Worm (Caenorhabditis elegans) whole organism, young adult: ENCODE results near the gene K08E5.5.
A peak's percentile ranks its signal among the peaks of the same experiment; 100 is the strongest.

Experiments used
- B0019.2 ChIP-seq: fragments of 200-800 bp; sonication (Bioruptor generic); conservative IDR thresholded peaks from 2 replicates; pipeline ENCODE4 v1.3.6; 2022; ENCODE audit warnings: missing genetic modification reagents, missing genetic modification characterization, missing compliant biosample characterization
- B0035.1 ChIP-seq: sonication (generic microtip); optimal IDR thresholded peaks from 2 replicates; lab custom pipeline; 2016; ENCODE audit warnings: missing genetic modification characterization, mild to moderate bottlenecking, missing compliant biosample characterization, missing genotype, missing genetic modification reagents
- C06A6.2 ChIP-seq: fragments of 200-800 bp; sonication (Bioruptor generic); conservative IDR thresholded peaks from 2 replicates; pipeline ENCODE4 v1.3.6; 2022; ENCODE audit warnings: missing genetic modification characterization, missing compliant biosample characterization
- F49E8.2 ChIP-seq: sonication (generic microtip); optimal IDR thresholded peaks from 3 replicates; lab custom pipeline; 2017; ENCODE audit warnings: missing genetic modification characterization, mild to moderate bottlenecking, missing compliant biosample characterization, antibody characterized with exemption, moderate library complexity; ENCODE audit not compliant: insufficient read depth
- F55B11.4 ChIP-seq: sonication (generic microtip); optimal IDR thresholded peaks from 2 replicates; lab custom pipeline; 2016; ENCODE audit warnings: missing compliant biosample characterization, missing genetic modification characterization, borderline replicate concordance; ENCODE audit not compliant: insufficient read depth
- F57C9.4 ChIP-seq: sonication (generic microtip); optimal IDR thresholded peaks from 2 replicates; lab custom pipeline; 2017; ENCODE audit warnings: mild to moderate bottlenecking, missing genetic modification characterization, missing compliant biosample characterization
- K11D2.4 ChIP-seq: fragments of 200-800 bp; sonication (Bioruptor generic); IDR thresholded peaks from 2 replicates; pipeline ENCODE4 v1.3.6; 2022; ENCODE audit warnings: missing genetic modification reagents, missing genetic modification characterization, missing compliant biosample characterization
- T07F8.4 ChIP-seq: sonication (generic microtip); optimal IDR thresholded peaks from 2 replicates; lab custom pipeline; 2016; ENCODE audit warnings: mild to moderate bottlenecking, missing genetic modification characterization, moderate library complexity, missing compliant biosample characterization
- Y67H2A.10 ChIP-seq: fragments of 200-800 bp; sonication (Bioruptor generic); conservative IDR thresholded peaks from 2 replicates; pipeline ENCODE4 v1.3.6; 2022; ENCODE audit warnings: missing genetic modification reagents, missing genetic modification characterization, missing compliant biosample characterization
- Y79H2A.3 ChIP-seq: fragments of 200-800 bp; sonication (Bioruptor generic); conservative IDR thresholded peaks from 2 replicates; pipeline ENCODE4 v1.3.6; 2022; ENCODE audit warnings: missing genetic modification reagents, missing genetic modification characterization, missing compliant biosample characterization
- akir-1 ChIP-seq: fragments of 200-800 bp; sonication (Bioruptor generic); optimal IDR thresholded peaks from 2 replicates; lab custom pipeline; 2018; ENCODE audit warnings: mild to moderate bottlenecking, missing genetic modification characterization, moderate library complexity, missing compliant biosample characterization
- athp-1 ChIP-seq: sonication (generic microtip); optimal IDR thresholded peaks from 2 replicates; lab custom pipeline; 2017; ENCODE audit warnings: mild to moderate bottlenecking, missing genetic modification characterization, missing compliant biosample characterization
- attf-5 ChIP-seq: fragments of 200-800 bp; sonication (Bioruptor generic); optimal IDR thresholded peaks from 2 replicates; lab custom pipeline; 2018; ENCODE audit warnings: mild to moderate bottlenecking, missing genetic modification characterization, missing compliant biosample characterization
- cebp-1 ChIP-seq, 2 experiments: fragments of 200-800 bp in 1 of 2; sonication (Bioruptor generic) in 1 of 2; sonication (generic microtip) in 1 of 2; IDR thresholded peaks in 1 of 2; optimal IDR thresholded peaks in 1 of 2; 2 replicates each; pipeline versions ENCODE4 v1.3.6 to Lab custom; 2017 to 2022; ENCODE audit warnings: missing compliant biosample characterization in 2 of 2, missing genetic modification characterization in 2 of 2, mild to moderate bottlenecking in 1 of 2, missing genetic modification reagents in 1 of 2, moderate library complexity in 1 of 2
- dpff-1 ChIP-seq: sonication (generic microtip); optimal IDR thresholded peaks from 2 replicates; lab custom pipeline; 2017; ENCODE audit warnings: mild to moderate bottlenecking, missing genetic modification characterization, missing compliant biosample characterization
- egl-18 ChIP-seq: fragments of 200-800 bp; sonication (Bioruptor generic); IDR thresholded peaks from 2 replicates; pipeline ENCODE4 v1.3.6; 2022; ENCODE audit warnings: missing genetic modification reagents, missing genetic modification characterization, missing compliant biosample characterization
- egl-44 ChIP-seq: fragments of 200-800 bp; sonication (Bioruptor generic); IDR thresholded peaks from 2 replicates; pipeline ENCODE4 v1.3.6; 2022; ENCODE audit warnings: missing genetic modification reagents, missing genetic modification characterization, missing compliant biosample characterization
- fkh-3 ChIP-seq: sonication (generic microtip); optimal IDR thresholded peaks from 2 replicates; lab custom pipeline; 2016; ENCODE audit warnings: mild to moderate bottlenecking, missing genetic modification characterization, missing compliant biosample characterization
- him-1 ChIP-seq: sonication (generic microtip); optimal IDR thresholded peaks from 2 replicates; lab custom pipeline; 2016; ENCODE audit warnings: missing genotype, missing genetic modification reagents, missing genetic modification characterization, missing compliant biosample characterization
- hlh-12 ChIP-seq: sonication (generic microtip); optimal IDR thresholded peaks from 2 replicates; lab custom pipeline; 2016; ENCODE audit warnings: missing genetic modification characterization, missing compliant biosample characterization
- hmg-1.2 ChIP-seq: fragments of 200-800 bp; sonication (Bioruptor generic); IDR thresholded peaks from 2 replicates; pipeline ENCODE4 v1.3.6; 2022; ENCODE audit warnings: missing genetic modification reagents, missing genetic modification characterization, missing compliant biosample characterization
- hmg-20 ChIP-seq: fragments of 200-800 bp; sonication (Bioruptor generic); IDR thresholded peaks from 2 replicates; pipeline ENCODE4 v1.3.6; 2022; ENCODE audit warnings: missing genetic modification reagents, missing genetic modification characterization, missing compliant biosample characterization
- hrde-1 ChIP-seq: sonication (generic microtip); optimal IDR thresholded peaks from 2 replicates; lab custom pipeline; 2016; ENCODE audit warnings: missing genetic modification characterization, mild to moderate bottlenecking, missing compliant biosample characterization, moderate library complexity, missing genotype, missing genetic modification reagents, borderline replicate concordance
- hsf-1 ChIP-seq: fragments of 200-800 bp; sonication (Bioruptor generic); IDR thresholded peaks from 2 replicates; pipeline ENCODE4 v1.3.6; 2022; ENCODE audit warnings: missing genetic modification reagents, missing genetic modification characterization, missing compliant biosample characterization
- let-607 ChIP-seq, 2 experiments: fragments of 200-800 bp in 1 of 2; sonication (Bioruptor generic) in 1 of 2; sonication (generic microtip) in 1 of 2; optimal IDR thresholded peaks; 2 replicates each; lab custom pipeline; 2016 to 2018; ENCODE audit warnings: mild to moderate bottlenecking in 2 of 2, missing compliant biosample characterization in 2 of 2, missing genetic modification characterization in 2 of 2, moderate library complexity in 2 of 2, missing genotype in 1 of 2
- lin-26 ChIP-seq: fragments of 200-800 bp; sonication (Bioruptor generic); IDR thresholded peaks from 2 replicates; pipeline ENCODE4 v1.3.6; 2022; ENCODE audit warnings: missing genetic modification reagents, missing genetic modification characterization, missing compliant biosample characterization
- lin-40 ChIP-seq: sonication (generic microtip); optimal IDR thresholded peaks from 2 replicates; lab custom pipeline; 2016; ENCODE audit warnings: missing genetic modification characterization, mild to moderate bottlenecking, missing compliant biosample characterization, missing genotype, missing genetic modification reagents
- lsl-1 ChIP-seq: fragments of 200-800 bp; sonication (Bioruptor generic); optimal IDR thresholded peaks from 2 replicates; lab custom pipeline; 2018; ENCODE audit warnings: mild to moderate bottlenecking, missing genetic modification characterization, moderate library complexity, missing compliant biosample characterization
- madf-10 ChIP-seq: sonication (generic microtip); optimal IDR thresholded peaks from 2 replicates; lab custom pipeline; 2016; ENCODE audit warnings: mild to moderate bottlenecking, missing genetic modification characterization, missing compliant biosample characterization
- madf-8 ChIP-seq: fragments of 200-800 bp; sonication (Bioruptor generic); conservative IDR thresholded peaks from 2 replicates; pipeline ENCODE4 v1.3.6; 2022; ENCODE audit warnings: missing genetic modification reagents, missing genetic modification characterization, missing compliant biosample characterization
- mes-4 ChIP-seq: sonication (generic microtip); optimal IDR thresholded peaks from 2 replicates; lab custom pipeline; 2016; ENCODE audit warnings: missing genotype, missing genetic modification characterization, missing compliant biosample characterization
- nhr-80 ChIP-seq: sonication (generic microtip); optimal IDR thresholded peaks from 2 replicates; lab custom pipeline; 2016; ENCODE audit warnings: missing genetic modification characterization, missing compliant biosample characterization
- nhr-90 ChIP-seq: sonication (generic microtip); optimal IDR thresholded peaks from 2 replicates; lab custom pipeline; 2016; ENCODE audit warnings: missing genotype, mild to moderate bottlenecking, missing genetic modification characterization, missing compliant biosample characterization
- pbrm-1 ChIP-seq: fragments of 200-800 bp; sonication (Bioruptor generic); IDR thresholded peaks from 2 replicates; pipeline ENCODE4 v1.3.6; 2022; ENCODE audit warnings: missing genetic modification reagents, missing genetic modification characterization, missing compliant biosample characterization
- pha-4 ChIP-seq: fragments of 150-350 bp; sonication (generic microtip); optimal IDR thresholded peaks from 2 replicates; lab custom pipeline; 2014; ENCODE audit warnings: missing biosample characterization, missing genetic modification reagents, missing genetic modification characterization
- sdz-38 ChIP-seq: sonication (generic microtip); optimal IDR thresholded peaks from 2 replicates; lab custom pipeline; 2016; ENCODE audit warnings: missing genotype, missing genetic modification characterization, missing compliant biosample characterization
- snpc-1.3 ChIP-seq: sonication (generic microtip); optimal IDR thresholded peaks from 2 replicates; lab custom pipeline; 2017; ENCODE audit warnings: missing genetic modification characterization, mild to moderate bottlenecking, missing compliant biosample characterization, antibody characterized with exemption, moderate library complexity, missing genotype, missing genetic modification reagents; ENCODE audit not compliant: insufficient read depth
- somi-1 ChIP-seq: fragments of 200-800 bp; sonication (Bioruptor generic); optimal IDR thresholded peaks from 2 replicates; lab custom pipeline; 2018; ENCODE audit warnings: mild to moderate bottlenecking, missing genetic modification characterization, missing compliant biosample characterization
- xnd-1 ChIP-seq: sonication (generic microtip); optimal IDR thresholded peaks from 2 replicates; lab custom pipeline; 2016; ENCODE audit warnings: missing genotype, missing genetic modification reagents, missing genetic modification characterization, missing compliant biosample characterization
- ztf-28 ChIP-seq: fragments of 200-800 bp; sonication (Bioruptor generic); IDR thresholded peaks from 2 replicates; pipeline ENCODE4 v1.3.6; 2022; ENCODE audit warnings: missing genetic modification reagents, missing genetic modification characterization, missing compliant biosample characterization
- ztf-6 ChIP-seq: fragments of 200-800 bp; sonication (Bioruptor generic); IDR thresholded peaks from 2 replicates; pipeline ENCODE4 v1.3.6; 2022; ENCODE audit warnings: missing genetic modification reagents, missing genetic modification characterization, missing compliant biosample characterization

The K08E5.5 gene

ce11 chrIII:10132495-10133450 lies 27.5 kb downstream of the K08E5.5 start (continued):
- TF ChIP-seq K11D2.4 = no peak
- no peak for TF ChIP-seq Y67H2A.10
- no peak for TF ChIP-seq pha-4 (tag; lab: Kevin White, UChicago)
- TF ChIP-seq cebp-1 (GFP tag; IDR thresholded peaks at IDR 0.05; lab: Robert Waterston, UW) = no peak
- TF ChIP-seq cebp-1 (tag; optimal IDR thresholded peaks at IDR 0.05; lab: Kevin White, UChicago) = peak; percentile 41
- peak; percentile 68 for TF ChIP-seq him-1 (tag; lab: Kevin White, UChicago)
- 0 out of 2 replicates have a peak, but pooled peaks have one; percentile 27 for TF ChIP-seq egl-44 (GFP tag; lab: Robert Waterston, UW)
- TF ChIP-seq F57C9.4 (tag; lab: Kevin White, UChicago) = no peak
- no peak for TF ChIP-seq dpff-1
- TF ChIP-seq hmg-20 (GFP tag; lab: Robert Waterston, UW) = no peak
- no peak for TF ChIP-seq pbrm-1 (GFP tag; lab: Robert Waterston, UW)
- no peak for TF ChIP-seq fkh-3 (tag; lab: Kevin White, UChicago)
- no peak for TF ChIP-seq Y79H2A.3
- no peak for TF ChIP-seq madf-8 (GFP tag; lab: Robert Waterston, UW)
- no peak for TF ChIP-seq T07F8.4 (tag; lab: Kevin White, UChicago)
- peak; percentile 47; the same call in 1 of the 2 replicates for TF ChIP-seq hmg-1.2 (GFP tag; lab: Robert Waterston, UW)

- TF ChIP-seq B0019.2 (GFP tag; lab: Robert Waterston, UW) (no peak), B0035.1 (tag; lab: Kevin White, UChicago) (no peak), somi-1 (GFP tag; lab: Kevin White, UChicago) (no peak), lsl-1 (GFP tag; lab: Kevin White, UChicago) (no peak), egl-18 (GFP tag; lab: Robert Waterston, UW) (no peak), athp-1 (tag; lab: Kevin White, UChicago) (no peak), sdz-38 (tag; lab: Kevin White, UChicago) (no peak), pha-4 (tag; lab: Kevin White, UChicago) (no peak), snpc-1.3 (tag; lab: Kevin White, UChicago) (no peak), ztf-28 (GFP tag; lab: Robert Waterston, UW) (no peak), let-607 (tag; optimal IDR thresholded peaks at IDR 0.05; lab: Kevin White, UChicago) (no peak), lin-26 (GFP tag; lab: Robert Waterston, UW) (no peak), ztf-6 (GFP tag; lab: Robert Waterston, UW) (no peak), nhr-90 (no peak), hlh-12 (tag; lab: Kevin White, UChicago) (no peak)
These were observed 33.9 kb downstream of the K08E5.5 start for ce11 chrIII:10126375-10126774.

- no peak; the same call in 1 of the 2 replicates for TF ChIP-seq hmg-1.2 (GFP tag; lab: Robert Waterston, UW)
- no peak for TF ChIP-seq xnd-1 (tag; lab: Kevin White, UChicago)
- TF ChIP-seq lin-40 (tag; lab: Kevin White, UChicago) = peak; percentile 32
- no peak for TF ChIP-seq F55B11.4 (tag; lab: Kevin White, UChicago)
- TF ChIP-seq mes-4 (tag; lab: Kevin White, UChicago) = no peak
- TF ChIP-seq hrde-1 (tag; lab: Kevin White, UChicago) = no peak
- TF ChIP-seq let-607 (tag; optimal IDR thresholded peaks at IDR 0.05; lab: Kevin White, UChicago) = no peak
- no peak for TF ChIP-seq nhr-80
- peak; percentile 29; the same call in 1 of the 2 replicates for TF ChIP-seq cebp-1 (GFP tag; IDR thresholded peaks at IDR 0.05; lab: Robert Waterston, UW)
- peak; percentile 28 for TF ChIP-seq cebp-1 (tag; optimal IDR thresholded peaks at IDR 0.05; lab: Kevin White, UChicago)
- no peak for TF ChIP-seq hsf-1 (GFP tag; lab: Robert Waterston, UW)
- TF ChIP-seq F49E8.2 = no peak
- no peak for TF ChIP-seq akir-1 (GFP tag; lab: Kevin White, UChicago)
- peak; percentile 47 for TF ChIP-seq attf-5
- no peak for TF ChIP-seq madf-10
- no peak for TF ChIP-seq pha-4 (tag; lab: Kevin White, UChicago)
- TF ChIP-seq C06A6.2 (GFP tag; lab: Robert Waterston, UW) = peak; percentile 60; the same call in 1 of the 2 replicates
- TF ChIP-seq B0019.2 (GFP tag; lab: Robert Waterston, UW) = peak; percentile 56; the same call in 1 of the 2 replicates
These were observed 36.6 kb downstream of the K08E5.5 start, which contains the start of gene ttll-4 for ce11 chrIII:10123586-10124233. TSS of gene ttll-4 (plus strand) at chrIII:10124183.
